Fruit fly (Drosophila melanogaster): Measurements from ENCODE around the gene CG7970.

Gene CG7970

dm6 chr3L:1688161-1688560 lies 35.6 kb downstream of the CG7970 start:
- no peak for TF ChIP-seq noc (tag; optimal IDR thresholded peaks at IDR 0.05)

dm6 chr3L:1688569-1688968 lies 36.0 kb downstream of the CG7970 start:
- TF ChIP-seq noc (tag; optimal IDR thresholded peaks at IDR 0.05) = no peak

- TF ChIP-seq noc (tag; optimal IDR thresholded peaks at IDR 0.05) = no peak
These were observed 38.3 kb downstream of the CG7970 start for dm6 chr3L:1690727-1691413.

- TF ChIP-seq noc (tag; optimal IDR thresholded peaks at IDR 0.05) = no peak
These were observed 39.7 kb downstream of the CG7970 start for dm6 chr3L:1692122-1692786.

- no peak for TF ChIP-seq noc (tag; optimal IDR thresholded peaks at IDR 0.05)
These were observed 40.3 kb downstream of the CG7970 start for dm6 chr3L:1692859-1693258.

dm6 chr3L:1694317-1694716 lies 41.8 kb downstream of the CG7970 start, which contains the start of gene CG12011:
TSS of gene CG12011 (plus strand) at chr3L:1694617.
- no peak for TF ChIP-seq noc (tag; optimal IDR thresholded peaks at IDR 0.05)

dm6 chr3L:1702367-1702927 lies 49.9 kb downstream of the CG7970 start, which contains the start of gene CG13931:
TSS of gene CG13931 (minus strand) at chr3L:1702407.
- no peak for TF ChIP-seq noc (tag; optimal IDR thresholded peaks at IDR 0.05)

Measured in whole organism, larva.